Worm (Caenorhabditis elegans) whole organism, L3 larva: ENCODE results near the gene gly-6.

ENCODE experiments used
- R02D3.7 ChIP-seq: fragments of 150-350 bp; optimal IDR thresholded peaks from 2 replicates; lab custom pipeline; 2014; ENCODE audit warnings: missing biosample characterization, missing genetic modification characterization
- ZK546.5 ChIP-seq: sonication (generic microtip); optimal IDR thresholded peaks from 2 replicates; lab custom pipeline; 2017; ENCODE audit warnings: missing biosample characterization, missing genetic modification characterization
- aly-2 ChIP-seq: fragments of 150-350 bp; optimal IDR thresholded peaks from 2 replicates; lab custom pipeline; 2014; ENCODE audit warnings: missing biosample characterization, missing genetic modification characterization
- ama-1 ChIP-seq: fragments of 150-350 bp; optimal IDR thresholded peaks from 2 replicates; lab custom pipeline; 2018
- ceh-16 ChIP-seq: sonication (generic microtip); optimal IDR thresholded peaks from 2 replicates; lab custom pipeline; 2017; ENCODE audit warnings: missing biosample characterization, missing genetic modification characterization
- ceh-28 ChIP-seq: fragments of 150-350 bp; optimal IDR thresholded peaks from 2 replicates; lab custom pipeline; 2014; ENCODE audit warnings: missing biosample characterization, missing genetic modification reagents, missing genetic modification characterization
- ceh-82 ChIP-seq: fragments of 150-350 bp; optimal IDR thresholded peaks from 2 replicates; lab custom pipeline; 2014; ENCODE audit warnings: missing biosample characterization, missing genetic modification characterization
- ceh-9 ChIP-seq: sonication (generic microtip); optimal IDR thresholded peaks from 2 replicates; lab custom pipeline; 2018; ENCODE audit warnings: missing biosample characterization, missing genetic modification characterization
- daf-12 ChIP-seq: fragments of 150-350 bp; optimal IDR thresholded peaks from 2 replicates; lab custom pipeline; 2014; ENCODE audit warnings: missing biosample characterization, missing genetic modification reagents, missing genetic modification characterization
- egl-27 ChIP-seq: sonication (generic microtip); optimal IDR thresholded peaks from 4 replicates; lab custom pipeline; 2017; ENCODE audit warnings: missing biosample characterization, missing genetic modification reagents, missing genetic modification characterization
- egl-5 ChIP-seq: fragments of 150-350 bp; optimal IDR thresholded peaks from 2 replicates; lab custom pipeline; 2017; ENCODE audit warnings: missing biosample characterization, missing genetic modification reagents, missing genetic modification characterization, inconsistent platforms
- elt-1 ChIP-seq: fragments of 150-350 bp; optimal IDR thresholded peaks from 2 replicates; lab custom pipeline; 2014; ENCODE audit warnings: missing biosample characterization, missing genetic modification characterization
- elt-2 ChIP-seq: sonication (generic microtip); optimal IDR thresholded peaks from 2 replicates; lab custom pipeline; 2016; ENCODE audit warnings: missing genetic modification reagents, mild to moderate bottlenecking, missing genetic modification characterization, missing compliant biosample characterization
- elt-3 ChIP-seq, 3 experiments: fragments of 150-350 bp in 1 of 3; sonication (generic microtip) in 2 of 3; optimal IDR thresholded peaks; 2 replicates in 2 of 3; 4 replicates in 1 of 3; lab custom pipeline; 2014 to 2017; ENCODE audit warnings: missing biosample characterization in 3 of 3, missing genetic modification characterization in 3 of 3
- eor-1 ChIP-seq, 2 experiments: fragments of 150-350 bp; optimal IDR thresholded peaks; 2 replicates each; lab custom pipeline; 2014 to 2018; ENCODE audit warnings: missing biosample characterization in 2 of 2, missing genetic modification characterization in 2 of 2
- fkh-10 ChIP-seq: sonication (generic microtip); optimal IDR thresholded peaks from 2 replicates; lab custom pipeline; 2017; ENCODE audit warnings: missing biosample characterization, missing genetic modification reagents, missing genetic modification characterization
- fkh-2 ChIP-seq: fragments of 150-350 bp; optimal IDR thresholded peaks from 2 replicates; lab custom pipeline; 2014; ENCODE audit warnings: missing biosample characterization, missing genetic modification reagents, missing genetic modification characterization
- fos-1 ChIP-seq: fragments of 150-350 bp; optimal IDR thresholded peaks from 2 replicates; lab custom pipeline; 2014; ENCODE audit warnings: missing biosample characterization, missing genetic modification characterization
- hmg-11 ChIP-seq: sonication (generic microtip); optimal IDR thresholded peaks from 2 replicates; lab custom pipeline; 2016; ENCODE audit warnings: missing genetic modification characterization, missing compliant biosample characterization
- jun-1 ChIP-seq: fragments of 150-350 bp; optimal IDR thresholded peaks from 2 replicates; lab custom pipeline; 2014; ENCODE audit warnings: missing biosample characterization, missing genetic modification reagents, missing genetic modification characterization
- lin-15B ChIP-seq: fragments of 150-350 bp; optimal IDR thresholded peaks from 2 replicates; lab custom pipeline; 2014; ENCODE audit warnings: missing biosample characterization, missing genetic modification characterization
- lin-39 ChIP-seq: fragments of 150-350 bp; optimal IDR thresholded peaks from 2 replicates; lab custom pipeline; 2018; ENCODE audit warnings: missing biosample characterization, missing genetic modification reagents, missing genetic modification characterization
- lsy-12 ChIP-seq: sonication (generic microtip); optimal IDR thresholded peaks from 2 replicates; lab custom pipeline; 2016; ENCODE audit warnings: mild to moderate bottlenecking, missing genetic modification characterization, missing compliant biosample characterization
- mdl-1 ChIP-seq: fragments of 150-350 bp; optimal IDR thresholded peaks from 2 replicates; lab custom pipeline; 2014; ENCODE audit warnings: missing biosample characterization, missing genetic modification characterization
- mml-1 ChIP-seq: fragments of 150-350 bp; sonication (generic microtip); optimal IDR thresholded peaks from 3 replicates; lab custom pipeline; 2014; ENCODE audit warnings: missing biosample characterization, missing genetic modification characterization
- nfya-1 ChIP-seq: sonication (generic microtip); optimal IDR thresholded peaks from 2 replicates; lab custom pipeline; 2017; ENCODE audit warnings: missing genetic modification characterization, mild to moderate bottlenecking, missing compliant biosample characterization, antibody characterized with exemption, moderate library complexity; ENCODE audit not compliant: insufficient read depth
- nhr-11 ChIP-seq: fragments of 150-350 bp; optimal IDR thresholded peaks from 2 replicates; lab custom pipeline; 2014; ENCODE audit warnings: missing biosample characterization, missing genetic modification characterization
- nhr-12 ChIP-seq: fragments of 150-350 bp; optimal IDR thresholded peaks from 2 replicates; lab custom pipeline; 2014; ENCODE audit warnings: missing biosample characterization, missing genetic modification characterization
- nhr-23 ChIP-seq: fragments of 150-350 bp; optimal IDR thresholded peaks from 2 replicates; lab custom pipeline; 2014; ENCODE audit warnings: missing biosample characterization, missing genetic modification reagents, missing genetic modification characterization
- nhr-237 ChIP-seq: fragments of 150-350 bp; optimal IDR thresholded peaks from 2 replicates; lab custom pipeline; 2014; ENCODE audit warnings: missing biosample characterization, missing genetic modification characterization
- nhr-25 ChIP-seq: sonication (generic microtip); optimal IDR thresholded peaks from 2 replicates; lab custom pipeline; 2017; ENCODE audit warnings: missing biosample characterization, missing genetic modification characterization
- nhr-28 ChIP-seq: fragments of 150-350 bp; optimal IDR thresholded peaks from 2 replicates; lab custom pipeline; 2014; ENCODE audit warnings: missing biosample characterization, missing genetic modification characterization
- nhr-43 ChIP-seq: sonication (generic microtip); optimal IDR thresholded peaks from 2 replicates; lab custom pipeline; 2016; ENCODE audit warnings: mild to moderate bottlenecking, missing genetic modification characterization, missing compliant biosample characterization; ENCODE audit not compliant: poor library complexity, severe bottlenecking
- nhr-67 ChIP-seq: fragments of 150-350 bp; optimal IDR thresholded peaks from 2 replicates; lab custom pipeline; 2014; ENCODE audit warnings: missing biosample characterization, missing genetic modification characterization
- nhr-76 ChIP-seq: fragments of 150-350 bp; sonication (generic microtip); optimal IDR thresholded peaks from 5 replicates; lab custom pipeline; 2014; ENCODE audit warnings: missing biosample characterization, missing genetic modification characterization
- nhr-77 ChIP-seq: fragments of 150-350 bp; optimal IDR thresholded peaks from 2 replicates; lab custom pipeline; 2014; ENCODE audit warnings: missing biosample characterization, missing genetic modification characterization
- pha-4 ChIP-seq: fragments of 150-350 bp; optimal IDR thresholded peaks from 2 replicates; lab custom pipeline; 2014; ENCODE audit warnings: missing biosample characterization, missing genetic modification reagents, missing genetic modification characterization
- pqm-1 ChIP-seq: fragments of 150-350 bp; optimal IDR thresholded peaks from 2 replicates; lab custom pipeline; 2017; ENCODE audit warnings: missing biosample characterization, missing genetic modification characterization, inconsistent platforms
- sea-2 ChIP-seq: fragments of 150-350 bp; sonication (generic microtip); optimal IDR thresholded peaks from 4 replicates; lab custom pipeline; 2014; ENCODE audit warnings: missing biosample characterization, missing genetic modification reagents, missing genetic modification characterization
- skn-1 ChIP-seq: fragments of 150-350 bp; optimal IDR thresholded peaks from 2 replicates; lab custom pipeline; 2014; ENCODE audit warnings: missing biosample characterization, missing genetic modification characterization
- snpc-4 ChIP-seq: fragments of 150-350 bp; optimal IDR thresholded peaks from 2 replicates; lab custom pipeline; 2014; ENCODE audit warnings: missing biosample characterization, missing genetic modification characterization
- tbx-2 ChIP-seq: sonication (generic microtip); optimal IDR thresholded peaks from 2 replicates; lab custom pipeline; 2016; ENCODE audit warnings: mild to moderate bottlenecking, missing genetic modification characterization, missing compliant biosample characterization
- unc-39 ChIP-seq: sonication (generic microtip); optimal IDR thresholded peaks from 4 replicates; lab custom pipeline; 2017; ENCODE audit warnings: missing biosample characterization, missing genetic modification characterization
- unc-62 ChIP-seq: fragments of 150-350 bp; sonication (generic microtip); optimal IDR thresholded peaks from 4 replicates; lab custom pipeline; 2014; ENCODE audit warnings: missing biosample characterization, missing genetic modification reagents, missing genetic modification characterization
- zag-1 ChIP-seq: fragments of 150-350 bp; optimal IDR thresholded peaks from 2 replicates; lab custom pipeline; 2014; ENCODE audit warnings: missing biosample characterization, missing genetic modification characterization
- ztf-11 ChIP-seq: fragments of 150-350 bp; optimal IDR thresholded peaks from 2 replicates; lab custom pipeline; 2014; ENCODE audit warnings: missing biosample characterization, missing genetic modification characterization
- ztf-4 ChIP-seq: fragments of 150-350 bp; optimal IDR thresholded peaks from 2 replicates; lab custom pipeline; 2014; ENCODE audit warnings: missing biosample characterization, missing genetic modification characterization

Gene gly-6

DNA sequence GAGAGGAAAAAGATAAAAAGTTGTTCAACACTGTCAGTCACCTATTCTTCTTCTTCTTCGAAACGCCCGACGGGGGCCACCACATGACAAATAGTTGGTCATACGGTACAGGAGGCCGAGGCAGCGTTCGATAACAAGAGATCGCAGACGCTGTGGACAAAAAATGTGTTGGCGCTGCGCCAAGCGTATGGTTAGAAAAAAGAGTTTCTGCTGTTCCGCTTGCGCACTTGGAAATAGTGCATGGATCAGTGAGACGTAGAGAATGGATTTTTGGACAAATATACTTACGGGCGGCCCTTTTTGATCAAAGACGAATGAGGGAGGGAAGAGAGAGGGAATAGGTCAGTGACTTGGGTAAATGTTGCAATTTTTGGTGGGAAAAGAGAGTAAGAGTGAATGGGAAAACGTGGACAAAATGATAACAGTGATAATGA, 46.3 kb downstream of the gly-6 start (continued):
- TF ChIP-seq lsy-12 (peak; percentile 76), hmg-11 (peak; percentile 69), fkh-10 (GFP tag; lab: Kevin White, UChicago) (no peak), nhr-11 (no peak), jun-1 (tag; lab: Kevin White, UChicago) (peak; percentile 84), elt-1 (tag; lab: Kevin White, UChicago) (peak; percentile 28)

DNA sequence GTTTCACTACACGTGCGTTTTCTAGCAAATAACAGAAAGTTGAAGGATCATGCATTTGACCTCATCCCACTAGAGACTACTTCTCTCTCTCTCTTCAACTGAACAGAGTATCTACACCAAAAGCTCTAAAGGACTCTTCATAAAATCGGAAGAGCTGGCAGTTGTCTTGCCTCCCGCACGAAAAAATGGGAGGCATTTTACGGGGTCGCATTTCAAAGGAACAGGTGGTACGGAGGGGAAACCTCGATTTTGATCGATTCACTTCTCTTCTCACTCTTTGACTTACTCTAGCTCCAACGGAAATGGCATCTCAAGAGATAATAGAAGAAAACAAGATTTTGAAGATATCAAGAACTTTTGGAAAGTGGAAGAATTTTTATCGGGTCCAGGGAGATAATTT, 47.9 kb downstream of the gly-6 start:
- peak; percentile 15 for TF ChIP-seq nfya-1
- peak; percentile 45 for TF ChIP-seq egl-5
- no peak for TF ChIP-seq R02D3.7 (tag; lab: Kevin White, UChicago)
- TF ChIP-seq nhr-11: peak; percentile 65
- TF ChIP-seq lin-39 (tag; lab: Kevin White, UChicago): peak; percentile 4
- TF ChIP-seq ceh-28 (tag; lab: Kevin White, UChicago): peak; percentile 32
- TF ChIP-seq ceh-16 (tag; lab: Kevin White, UChicago): no peak

DNA sequence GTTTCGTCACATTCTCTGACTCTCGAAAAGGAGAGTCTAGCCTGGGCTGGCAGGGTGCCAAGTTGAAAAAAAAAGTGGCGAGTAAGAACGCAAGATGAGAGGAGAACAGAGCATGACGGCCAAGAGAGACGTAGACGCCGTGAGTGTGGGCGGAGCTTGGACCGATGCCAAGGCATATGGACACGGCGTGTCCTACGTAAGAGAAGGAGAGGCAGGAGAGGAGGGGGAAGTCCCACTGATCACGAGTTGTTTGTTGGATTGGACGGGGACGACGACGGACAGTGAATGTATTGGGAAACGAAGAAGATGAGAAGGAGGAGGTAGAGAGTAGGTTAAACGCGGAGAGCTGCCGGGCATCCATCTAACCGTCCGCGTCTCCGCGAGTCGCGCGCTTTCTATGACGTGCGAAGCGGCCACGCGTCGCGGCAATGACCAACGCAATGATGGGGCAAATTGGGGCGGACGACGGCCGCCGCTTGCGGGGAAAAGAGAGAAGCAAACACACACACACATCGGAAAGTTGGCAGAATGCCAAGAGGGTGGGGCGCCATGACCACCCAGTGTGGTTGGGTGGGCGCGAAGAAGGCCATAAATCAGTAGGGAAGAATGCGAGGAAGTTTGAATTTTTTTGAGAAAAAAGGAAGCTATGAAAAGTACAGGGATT, 48.9 kb downstream of the gly-6 start:
- TF ChIP-seq fkh-10 (GFP tag; lab: Kevin White, UChicago) (peak; percentile 87), lsy-12 (peak; percentile 97), nhr-25 (tag; lab: Kevin White, UChicago) (peak; percentile 99), snpc-4 (tag; lab: Kevin White, UChicago) (peak; percentile 89), nhr-12 (tag; lab: Kevin White, UChicago) (no peak), ztf-4 (tag; lab: Kevin White, UChicago) (peak; percentile 85), egl-27 (tag; lab: Kevin White, UChicago) (peak; percentile 72), nhr-67 (tag; lab: Kevin White, UChicago) (no peak), zag-1 (tag; lab: Kevin White, UChicago) (peak; percentile 75), lin-39 (tag; lab: Kevin White, UChicago) (peak; percentile 95), fos-1 (tag; lab: Kevin White, UChicago) (peak; percentile 86), nhr-43 (tag; lab: Kevin White, UChicago) (peak; percentile 98), skn-1 (tag; lab: Kevin White, UChicago) (no peak), elt-1 (tag; lab: Kevin White, UChicago) (peak; percentile 91), mdl-1 (tag; lab: Kevin White, UChicago) (peak; percentile 93), ama-1 (peak; percentile 62), ceh-28 (tag; lab: Kevin White, UChicago) (peak; percentile 96), daf-12 (tag; lab: Kevin White, UChicago) (peak; percentile 64), sea-2 (GFP tag; lab: Kevin White, UChicago) (peak; percentile 77), nhr-76 (tag; lab: Kevin White, UChicago) (peak; percentile 14), nhr-77 (tag; lab: Kevin White, UChicago) (peak; percentile 35), ceh-9 (no peak), eor-1 (tag; optimal IDR thresholded peaks at IDR 0.05; lab: Kevin White, UChicago) (no peak), jun-1 (tag; lab: Kevin White, UChicago) (peak; percentile 97), elt-3 (tag; optimal IDR thresholded peaks at IDR 0.05; lab: Kevin White, UChicago) (peak in 1 of 3 experiments; percentile 6), mml-1 (tag; lab: Kevin White, UChicago) (no peak), fkh-2 (tag; lab: Kevin White, UChicago) (no peak), lin-15B (tag; lab: Kevin White, UChicago) (peak; percentile 85), ceh-16 (tag; lab: Kevin White, UChicago) (peak; percentile 37), nhr-11 (peak; percentile 92), aly-2 (tag; lab: Kevin White, UChicago) (peak; percentile 51), elt-2 (peak; percentile 95), nfya-1 (peak; percentile 99), pqm-1 (tag; lab: Kevin White, UChicago) (peak; percentile 74), ceh-82 (tag; lab: Kevin White, UChicago) (peak; percentile 82), unc-62 (GFP tag; lab: Kevin White, UChicago) (peak; percentile 98), nhr-237 (tag; lab: Kevin White, UChicago) (no peak), unc-39 (tag; lab: Kevin White, UChicago) (no peak), ZK546.5 (tag; lab: Kevin White, UChicago) (peak; percentile 27), ztf-11 (no peak), R02D3.7 (tag; lab: Kevin White, UChicago) (peak; percentile 85), pha-4 (tag; lab: Kevin White, UChicago) (peak; percentile 97), nhr-23 (tag; lab: Kevin White, UChicago) (peak; percentile 98), hmg-11 (peak; percentile 98), egl-5 (peak; percentile 92), tbx-2 (tag; lab: Kevin White, UChicago) (peak; percentile 97), nhr-28 (peak; percentile 40)
